Fruit fly (Drosophila melanogaster) whole organism, embryonic: Measurements from ENCODE around the gene CG31898.

Experiments used
- B-H1 ChIP-seq: fragments of 200-800 bp; sonication (Bioruptor generic); IDR thresholded peaks from 3 replicates; pipeline ENCODE4 v1.3.6; 2022; ENCODE audit warnings: missing biosample characterization, missing genetic modification characterization
- C15 ChIP-seq: fragments of 200-800 bp; sonication (Bioruptor generic); IDR thresholded peaks from 3 replicates; pipeline ENCODE4 v1.3.6; 2022; ENCODE audit warnings: missing biosample characterization, missing genetic modification characterization
- CG11696 ChIP-seq: fragments of 200-800 bp; sonication (Bioruptor generic); IDR thresholded peaks from 2 replicates; pipeline ENCODE4 v1.3.6; 2022; ENCODE audit warnings: missing biosample characterization, missing genetic modification characterization
- CG12155 ChIP-seq: fragments of 200-800 bp; sonication (Bioruptor generic); optimal IDR thresholded peaks from 3 replicates; lab custom pipeline; 2016; ENCODE audit warnings: missing biosample characterization, missing genetic modification characterization
- CG14014 ChIP-seq: fragments of 200-800 bp; sonication (Bioruptor generic); IDR thresholded peaks from 2 replicates; pipeline ENCODE4 v1.3.6; 2022; ENCODE audit warnings: missing biosample characterization, missing genetic modification characterization
- CG15514 ChIP-seq: fragments of 200-800 bp; sonication (Bioruptor generic); optimal IDR thresholded peaks from 3 replicates; lab custom pipeline; 2017; ENCODE audit warnings: missing biosample characterization, missing genetic modification characterization, mild to moderate bottlenecking, moderate library complexity, missing genetic modification reagents
- CG17568 ChIP-seq: fragments of 200-800 bp; sonication (Bioruptor generic); optimal IDR thresholded peaks from 2 replicates; lab custom pipeline; 2018; ENCODE audit warnings: missing biosample characterization, mild to moderate bottlenecking, missing genetic modification characterization, moderate library complexity
- CG17912 ChIP-seq: fragments of 200-800 bp; sonication (Bioruptor generic); optimal IDR thresholded peaks from 2 replicates; lab custom pipeline; 2018; ENCODE audit warnings: missing biosample characterization, mild to moderate bottlenecking, missing genetic modification characterization
- CG18476 ChIP-seq: fragments of 200-800 bp; sonication (Bioruptor generic); optimal IDR thresholded peaks from 2 replicates; lab custom pipeline; 2016; ENCODE audit warnings: missing biosample characterization, mild to moderate bottlenecking, missing genetic modification characterization
- CG18599 ChIP-seq: fragments of 200-800 bp; sonication (Bioruptor generic); optimal IDR thresholded peaks from 3 replicates; lab custom pipeline; 2017; ENCODE audit warnings: missing biosample characterization, missing genetic modification characterization, mild to moderate bottlenecking, moderate library complexity, missing genetic modification reagents
- CG2120 ChIP-seq: fragments of 200-800 bp; sonication (Bioruptor generic); optimal IDR thresholded peaks from 3 replicates; lab custom pipeline; 2016; ENCODE audit warnings: missing biosample characterization, missing genetic modification characterization
- CG32772 ChIP-seq: fragments of 200-800 bp; sonication (Bioruptor generic); IDR thresholded peaks from 2 replicates; pipeline ENCODE4 v1.3.6; 2022; ENCODE audit warnings: missing biosample characterization, missing genetic modification characterization
- CG4404 ChIP-seq: fragments of 200-800 bp; sonication (Bioruptor generic); IDR thresholded peaks from 2 replicates; pipeline ENCODE4 v1.3.6; 2022; ENCODE audit warnings: missing biosample characterization, missing genetic modification characterization
- CG4617 ChIP-seq: fragments of 200-800 bp; sonication (Bioruptor generic); optimal IDR thresholded peaks from 3 replicates; lab custom pipeline; 2016; ENCODE audit warnings: missing biosample characterization, missing genetic modification characterization, borderline replicate concordance
- CG6654 ChIP-seq: fragments of 200-800 bp; sonication (Bioruptor generic); optimal IDR thresholded peaks from 2 replicates; lab custom pipeline; 2017; ENCODE audit warnings: missing biosample characterization, mild to moderate bottlenecking, missing genetic modification characterization
- CG6791 ChIP-seq: fragments of 200-800 bp; sonication (Bioruptor generic); IDR thresholded peaks from 3 replicates; pipeline ENCODE4 v1.3.6; 2022; ENCODE audit warnings: missing biosample characterization, missing genetic modification characterization; ENCODE audit not compliant: partially characterized antibody
- CG7987 ChIP-seq: fragments of 200-800 bp; sonication (Bioruptor generic); optimal IDR thresholded peaks from 2 replicates; lab custom pipeline; 2018; ENCODE audit warnings: missing biosample characterization, mild to moderate bottlenecking, missing genetic modification characterization, moderate library complexity
- CG8388 ChIP-seq: fragments of 200-800 bp; sonication (Bioruptor generic); optimal IDR thresholded peaks from 2 replicates; lab custom pipeline; 2019; ENCODE audit warnings: missing biosample characterization, mild to moderate bottlenecking, missing genetic modification characterization, moderate library complexity
- CG8765 ChIP-seq: fragments of 200-800 bp; sonication (Bioruptor generic); IDR thresholded peaks from 2 replicates; pipeline ENCODE4 v1.3.6; 2022; ENCODE audit warnings: missing biosample characterization, missing genetic modification characterization
- ERR ChIP-seq: fragments of 200-800 bp; sonication (Bioruptor generic); optimal IDR thresholded peaks from 2 replicates; lab custom pipeline; 2016; ENCODE audit warnings: missing biosample characterization, missing genetic modification characterization
- HmgZ ChIP-seq: fragments of 200-800 bp; sonication (Bioruptor generic); optimal IDR thresholded peaks from 2 replicates; lab custom pipeline; 2018; ENCODE audit warnings: missing biosample characterization, mild to moderate bottlenecking, missing genetic modification characterization
- Hr3 ChIP-seq: fragments of 200-800 bp; sonication (Bioruptor generic); optimal IDR thresholded peaks from 3 replicates; lab custom pipeline; 2016; ENCODE audit warnings: missing biosample characterization, missing genetic modification characterization
- Kr ChIP-seq: fragments of 200-800 bp; sonication (Bioruptor generic); optimal IDR thresholded peaks from 2 replicates; lab custom pipeline; 2017; ENCODE audit warnings: missing biosample characterization, mild to moderate bottlenecking, missing genetic modification characterization
- Mes4 ChIP-seq: fragments of 200-800 bp; sonication (Bioruptor generic); optimal IDR thresholded peaks from 2 replicates; lab custom pipeline; 2016; ENCODE audit warnings: missing biosample characterization, missing genetic modification characterization
- NC2β ChIP-seq: fragments of 200-800 bp; sonication (Bioruptor generic); optimal IDR thresholded peaks from 2 replicates; lab custom pipeline; 2016; ENCODE audit warnings: missing biosample characterization, missing genetic modification characterization
- Opbp ChIP-seq: fragments of 200-800 bp; sonication (Bioruptor generic); IDR thresholded peaks from 3 replicates; pipeline ENCODE4 v1.3.6; 2022; ENCODE audit warnings: missing biosample characterization, missing genetic modification characterization; ENCODE audit not compliant: partially characterized antibody
- Side ChIP-seq: fragments of 200-800 bp; sonication (Bioruptor generic); optimal IDR thresholded peaks from 2 replicates; lab custom pipeline; 2016; ENCODE audit warnings: missing biosample characterization, missing genetic modification characterization
- Trl ChIP-seq, 3 experiments: fragments of >200 bp in 2 of 3; fragments of 200-800 bp in 1 of 3; sonication (Bioruptor generic) in 1 of 3; optimal IDR thresholded peaks; 2 replicates in 1 of 3; 3 replicates in 2 of 3; lab custom pipeline; 2016 to 2017; ENCODE audit warnings: missing biosample characterization in 1 of 3, missing genetic modification characterization in 1 of 3
- chinmo ChIP-seq: fragments of 200-800 bp; sonication (Bioruptor generic); IDR thresholded peaks from 4 replicates; pipeline ENCODE4 v1.3.6; 2022; ENCODE audit warnings: missing biosample characterization, missing genetic modification characterization; ENCODE audit not compliant: partially characterized antibody
- corto ChIP-seq: fragments of 200-800 bp; sonication (Bioruptor generic); optimal IDR thresholded peaks from 2 replicates; lab custom pipeline; 2016; ENCODE audit warnings: missing biosample characterization, mild to moderate bottlenecking, missing genetic modification characterization, moderate library complexity
- crol ChIP-seq: fragments of 200-800 bp; sonication (Bioruptor generic); IDR thresholded peaks from 2 replicates; pipeline ENCODE4 v1.3.6; 2022; ENCODE audit warnings: missing biosample characterization, missing genetic modification characterization
- dimm ChIP-seq: fragments of 200-800 bp; sonication (Bioruptor generic); IDR thresholded peaks from 2 replicates; pipeline ENCODE4 v1.3.6; 2022; ENCODE audit warnings: missing biosample characterization, missing genetic modification characterization
- gce ChIP-seq: fragments of 200-800 bp; sonication (Bioruptor generic); IDR thresholded peaks from 3 replicates; pipeline ENCODE4 v1.3.6; 2022; ENCODE audit warnings: missing biosample characterization, missing genetic modification characterization
- grau ChIP-seq: fragments of 200-800 bp; optimal IDR thresholded peaks from 3 replicates; lab custom pipeline; 2019; ENCODE audit warnings: missing biosample characterization, mild to moderate bottlenecking, missing genetic modification characterization, moderate library complexity
- ham ChIP-seq: fragments of 200-800 bp; sonication (Bioruptor generic); IDR thresholded peaks from 2 replicates; pipeline ENCODE4 v1.3.6; 2022; ENCODE audit warnings: missing biosample characterization, missing genetic modification characterization
- hbn ChIP-seq: fragments of 200-800 bp; sonication (Bioruptor generic); IDR thresholded peaks from 2 replicates; pipeline ENCODE4 v1.3.6; 2022; ENCODE audit warnings: missing biosample characterization, missing genetic modification characterization; ENCODE audit not compliant: partially characterized antibody
- insv ChIP-seq, 2 experiments: fragments of 200-800 bp; sonication (Bioruptor generic); optimal IDR thresholded peaks; 3 replicates each; lab custom pipeline; 2016 to 2018; ENCODE audit warnings: missing biosample characterization in 2 of 2, missing genetic modification characterization in 2 of 2
- jumu ChIP-seq: fragments of 200-800 bp; sonication (Bioruptor generic); optimal IDR thresholded peaks from 3 replicates; lab custom pipeline; 2016; ENCODE audit warnings: missing biosample characterization, missing genetic modification characterization
- kni ChIP-seq: fragments of 200-800 bp; sonication (Bioruptor generic); optimal IDR thresholded peaks from 3 replicates; lab custom pipeline; 2017; ENCODE audit warnings: mild to moderate bottlenecking, missing biosample characterization, missing genetic modification reagents, missing genetic modification characterization
- nau ChIP-seq: fragments of 200-800 bp; sonication (Bioruptor generic); optimal IDR thresholded peaks from 3 replicates; lab custom pipeline; 2017; ENCODE audit warnings: missing biosample characterization, mild to moderate bottlenecking, missing genetic modification characterization, missing genetic modification reagents
- nom ChIP-seq: fragments of 200-800 bp; sonication (Bioruptor generic); optimal IDR thresholded peaks from 2 replicates; lab custom pipeline; 2017; ENCODE audit warnings: missing biosample characterization, missing genetic modification characterization, mild to moderate bottlenecking, moderate library complexity, missing genetic modification reagents
- p53 ChIP-seq: fragments of 200-800 bp; sonication (Bioruptor generic); optimal IDR thresholded peaks from 2 replicates; lab custom pipeline; 2016; ENCODE audit warnings: missing biosample characterization, missing genetic modification characterization
- pho ChIP-seq: fragments of 200-800 bp; sonication (Bioruptor generic); optimal IDR thresholded peaks from 2 replicates; lab custom pipeline; 2016; ENCODE audit warnings: missing biosample characterization, missing genetic modification characterization
- psq ChIP-seq: fragments of 200-800 bp; sonication (Bioruptor generic); optimal IDR thresholded peaks from 2 replicates; lab custom pipeline; 2017; ENCODE audit warnings: missing biosample characterization, missing genetic modification characterization
- salm ChIP-seq: fragments of 200-800 bp; sonication (Bioruptor generic); optimal IDR thresholded peaks from 2 replicates; lab custom pipeline; 2018; ENCODE audit warnings: missing biosample characterization, mild to moderate bottlenecking, missing genetic modification characterization
- zfh1 ChIP-seq: fragments of 200-800 bp; sonication (Bioruptor generic); IDR thresholded peaks from 3 replicates; pipeline ENCODE4 v1.3.6; 2022; ENCODE audit warnings: missing biosample characterization, missing genetic modification characterization
- zfh2 ChIP-seq: fragments of 200-800 bp; sonication (Bioruptor generic); optimal IDR thresholded peaks from 2 replicates; lab custom pipeline; 2016; ENCODE audit warnings: missing biosample characterization, missing genetic modification characterization

CG31898 gene

DNA sequence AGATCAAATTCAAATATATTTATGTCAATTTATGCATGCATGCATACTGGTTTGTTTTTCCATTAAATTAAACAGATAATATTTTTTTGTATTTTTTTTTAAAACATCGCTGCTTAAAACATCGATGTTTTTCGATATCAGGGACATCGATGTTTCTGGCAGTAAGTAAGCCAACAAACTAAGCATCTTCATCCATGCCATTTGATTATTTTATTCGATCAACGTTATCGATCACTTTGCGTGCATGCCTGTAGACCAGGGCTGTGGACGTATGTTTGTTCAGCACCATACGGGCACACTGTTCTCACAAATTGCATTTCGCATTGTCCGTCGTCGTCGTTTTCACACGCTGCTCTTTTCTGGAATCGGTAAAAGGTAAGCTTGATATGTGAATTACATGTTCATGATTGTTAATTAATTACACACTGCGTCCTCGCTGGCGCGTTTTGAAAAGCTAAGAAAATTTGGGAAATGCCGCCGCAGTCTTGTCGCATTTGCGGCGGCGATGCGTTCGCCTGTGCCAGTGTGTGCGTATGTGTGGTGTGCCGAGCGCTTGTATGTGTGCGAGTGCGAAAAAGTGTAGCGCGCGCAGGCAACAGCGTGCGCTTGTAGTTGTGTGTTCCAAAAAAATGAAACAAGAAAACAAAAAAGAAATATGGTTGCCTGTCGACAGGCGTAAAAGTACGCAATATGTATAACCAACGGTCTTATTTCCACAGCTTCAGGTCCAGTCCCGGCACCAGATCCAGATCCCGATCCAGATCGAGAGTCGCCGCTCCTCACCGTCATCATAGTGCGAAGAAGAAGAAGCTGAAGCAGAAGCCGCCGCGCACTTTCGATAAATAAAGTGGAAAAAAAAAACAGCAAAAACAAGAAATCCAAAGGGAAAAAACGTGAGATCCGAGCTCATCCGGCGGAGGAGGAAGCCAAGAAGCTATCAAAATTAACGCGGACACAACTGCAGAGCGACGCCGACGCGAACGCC lies 3.4 kb downstream of the CG31898 start, which contains the start of gene emb (continued):
- TF ChIP-seq grau (peak; percentile 49), NC2β (GFP tag; lab: Kevin White, UChicago) (peak; percentile 47), C15 (GFP tag; lab: Robert Waterston, UW) (no peak), Side (GFP tag; lab: Kevin White, UChicago) (no peak), CG6654 (GFP tag; lab: Kevin White, UChicago) (no peak), CG18599 (GFP tag; lab: Kevin White, UChicago) (no peak), nom (GFP tag; lab: Kevin White, UChicago) (peak; percentile 91), CG2120 (GFP tag; lab: Kevin White, UChicago) (peak; percentile 70), CG14014 (GFP tag; lab: Robert Waterston, UW) (0 out of 2 replicates have a peak, but pooled peaks have one; percentile 19), CG8765 (GFP tag; lab: Robert Waterston, UW) (no peak), Opbp (GFP tag; lab: Robert Waterston, UW) (peak; percentile 96), CG7987 (GFP tag; lab: Kevin White, UChicago) (peak; percentile 57), ham (GFP tag; lab: Robert Waterston, UW) (no peak), Kr (GFP tag; lab: Kevin White, UChicago) (no peak), CG4404 (GFP tag; lab: Robert Waterston, UW) (no peak), corto (GFP tag; lab: Kevin White, UChicago) (no peak), CG17912 (GFP tag; lab: Kevin White, UChicago) (no peak), CG32772 (GFP tag; lab: Robert Waterston, UW) (no peak), hbn (GFP tag; lab: Robert Waterston, UW) (peak; percentile 80), CG11696 (GFP tag; lab: Robert Waterston, UW) (no peak), Mes4 (GFP tag; lab: Kevin White, UChicago) (peak; percentile 40), crol (GFP tag; lab: Robert Waterston, UW) (no peak), insv (GFP tag; optimal IDR thresholded peaks at IDR 0.05; lab: Kevin White, UChicago) (peak in 1 of 2 experiments; percentile 41), salm (tag; lab: Kevin White, UChicago) (no peak), jumu (peak; percentile 58), dimm (GFP tag; lab: Robert Waterston, UW) (no peak), CG6791 (GFP tag; lab: Robert Waterston, UW) (peak; percentile 99), CG15514 (GFP tag; lab: Kevin White, UChicago) (peak; percentile 91), zfh2 (GFP tag; lab: Kevin White, UChicago) (peak; percentile 60), CG17568 (GFP tag; lab: Kevin White, UChicago) (no peak), CG12155 (GFP tag; lab: Kevin White, UChicago) (peak; percentile 28), gce (GFP tag; lab: Robert Waterston, UW) (no peak), psq (GFP tag; lab: Kevin White, UChicago) (peak; percentile 19), pho (GFP tag; lab: Kevin White, UChicago) (peak; percentile 65), B-H1 (GFP tag; lab: Robert Waterston, UW) (no peak), CG8388 (GFP tag; lab: Kevin White, UChicago) (peak; percentile 4), nau (no peak), Trl (optimal IDR thresholded peaks at IDR 0.05; lab: Kevin White, UChicago) (no peak), Trl (GFP tag; optimal IDR thresholded peaks at IDR 0.05; lab: Kevin White, UChicago) (peak; percentile 50), HmgZ (tag; lab: Kevin White, UChicago) (peak; percentile 66), kni (GFP tag; lab: Kevin White, UChicago) (no peak), chinmo (GFP tag; lab: Robert Waterston, UW) (peak; percentile 98), CG4617 (GFP tag; lab: Kevin White, UChicago) (peak; percentile 61), Hr3 (peak; percentile 43), ERR (GFP tag; lab: Kevin White, UChicago) (no peak), CG18476 (peak; percentile 41), p53 (GFP tag; lab: Kevin White, UChicago) (peak; percentile 4), zfh1 (GFP tag; lab: Robert Waterston, UW) (peak; percentile 36; the same call in 1 of the 3 replicates)
